Worm (Caenorhabditis elegans) whole organism, young adult: Measurements from ENCODE around the gene dhhc-4.

Source experiments
- B0019.2 ChIP-seq: fragments of 200-800 bp; sonication (Bioruptor generic); conservative IDR thresholded peaks from 2 replicates; pipeline ENCODE4 v1.3.6; 2022; ENCODE audit warnings: missing genetic modification reagents, missing genetic modification characterization, missing compliant biosample characterization
- B0261.1 ChIP-seq: sonication (generic microtip); optimal IDR thresholded peaks from 2 replicates; lab custom pipeline; 2016; ENCODE audit warnings: mild to moderate bottlenecking, missing genetic modification characterization, moderate library complexity, missing compliant biosample characterization
- B0336.3 ChIP-seq: fragments of 200-800 bp; sonication (Bioruptor generic); IDR thresholded peaks from 2 replicates; pipeline ENCODE4 v1.3.6; 2022; ENCODE audit warnings: missing genetic modification characterization, missing compliant biosample characterization
- F10E7.11 ChIP-seq: sonication (generic microtip); optimal IDR thresholded peaks from 2 replicates; lab custom pipeline; 2017; ENCODE audit warnings: mild to moderate bottlenecking, missing genetic modification characterization, moderate library complexity, missing compliant biosample characterization
- F33H1.4 ChIP-seq: fragments of 200-800 bp; sonication (Bioruptor generic); IDR thresholded peaks from 2 replicates; pipeline ENCODE4 v1.3.6; 2022; ENCODE audit warnings: missing genetic modification reagents, missing genetic modification characterization, missing compliant biosample characterization
- F49E8.2 ChIP-seq: sonication (generic microtip); optimal IDR thresholded peaks from 3 replicates; lab custom pipeline; 2017; ENCODE audit warnings: missing genetic modification characterization, mild to moderate bottlenecking, missing compliant biosample characterization, antibody characterized with exemption, moderate library complexity; ENCODE audit not compliant: insufficient read depth
- K11D2.4 ChIP-seq: fragments of 200-800 bp; sonication (Bioruptor generic); IDR thresholded peaks from 2 replicates; pipeline ENCODE4 v1.3.6; 2022; ENCODE audit warnings: missing genetic modification reagents, missing genetic modification characterization, missing compliant biosample characterization
- T07F8.4 ChIP-seq: sonication (generic microtip); optimal IDR thresholded peaks from 2 replicates; lab custom pipeline; 2016; ENCODE audit warnings: mild to moderate bottlenecking, missing genetic modification characterization, moderate library complexity, missing compliant biosample characterization
- Y56A3A.18 ChIP-seq: fragments of 200-800 bp; sonication (Bioruptor generic); IDR thresholded peaks from 2 replicates; pipeline ENCODE4 v1.3.6; 2022; ENCODE audit warnings: missing genetic modification reagents, missing genetic modification characterization, missing compliant biosample characterization
- ZK185.1 ChIP-seq: sonication (generic microtip); optimal IDR thresholded peaks from 2 replicates; lab custom pipeline; 2016; ENCODE audit warnings: mild to moderate bottlenecking, missing genetic modification characterization, missing compliant biosample characterization; ENCODE audit not compliant: poor library complexity, severe bottlenecking
- akir-1 ChIP-seq: fragments of 200-800 bp; sonication (Bioruptor generic); optimal IDR thresholded peaks from 2 replicates; lab custom pipeline; 2018; ENCODE audit warnings: mild to moderate bottlenecking, missing genetic modification characterization, moderate library complexity, missing compliant biosample characterization
- aptf-3 ChIP-seq: fragments of 200-800 bp; sonication (Bioruptor generic); IDR thresholded peaks from 2 replicates; pipeline ENCODE4 v1.3.6; 2022; ENCODE audit warnings: missing genetic modification characterization, missing compliant biosample characterization
- atf-7 ChIP-seq: sonication (generic microtip); optimal IDR thresholded peaks from 2 replicates; lab custom pipeline; 2017; ENCODE audit warnings: mild to moderate bottlenecking, missing genetic modification characterization, missing compliant biosample characterization
- bed-1 ChIP-seq: fragments of 200-800 bp; sonication (Bioruptor generic); IDR thresholded peaks from 2 replicates; pipeline ENCODE4 v1.3.6; 2022; ENCODE audit warnings: missing genetic modification reagents, missing genetic modification characterization, missing compliant biosample characterization
- cebp-1 ChIP-seq, 2 experiments: fragments of 200-800 bp in 1 of 2; sonication (Bioruptor generic) in 1 of 2; sonication (generic microtip) in 1 of 2; IDR thresholded peaks in 1 of 2; optimal IDR thresholded peaks in 1 of 2; 2 replicates each; pipeline versions ENCODE4 v1.3.6 to Lab custom; 2017 to 2022; ENCODE audit warnings: missing compliant biosample characterization in 2 of 2, missing genetic modification characterization in 2 of 2, mild to moderate bottlenecking in 1 of 2, missing genetic modification reagents in 1 of 2, moderate library complexity in 1 of 2
- dpl-1 ChIP-seq: fragments of 150-350 bp; optimal IDR thresholded peaks from 2 replicates; lab custom pipeline; 2014; ENCODE audit warnings: missing biosample characterization, missing genetic modification reagents, missing genetic modification characterization
- efl-1 ChIP-seq: fragments of 150-350 bp; optimal IDR thresholded peaks from 2 replicates; lab custom pipeline; 2014; ENCODE audit warnings: missing biosample characterization, missing genetic modification reagents, missing genetic modification characterization
- hrde-1 ChIP-seq: sonication (generic microtip); optimal IDR thresholded peaks from 2 replicates; lab custom pipeline; 2016; ENCODE audit warnings: missing genetic modification characterization, mild to moderate bottlenecking, missing compliant biosample characterization, moderate library complexity, missing genotype, missing genetic modification reagents, borderline replicate concordance
- lag-1 ChIP-seq: fragments of 200-800 bp; sonication (Bioruptor generic); IDR thresholded peaks from 2 replicates; pipeline ENCODE4 v1.3.6; 2022; ENCODE audit warnings: missing genetic modification reagents, missing genetic modification characterization, missing compliant biosample characterization
- lin-26 ChIP-seq: fragments of 200-800 bp; sonication (Bioruptor generic); IDR thresholded peaks from 2 replicates; pipeline ENCODE4 v1.3.6; 2022; ENCODE audit warnings: missing genetic modification reagents, missing genetic modification characterization, missing compliant biosample characterization
- lin-54 ChIP-seq: fragments of 200-800 bp; sonication (Bioruptor generic); optimal IDR thresholded peaks from 2 replicates; lab custom pipeline; 2018; ENCODE audit warnings: mild to moderate bottlenecking, missing genetic modification characterization, missing compliant biosample characterization
- madf-10 ChIP-seq: sonication (generic microtip); optimal IDR thresholded peaks from 2 replicates; lab custom pipeline; 2016; ENCODE audit warnings: mild to moderate bottlenecking, missing genetic modification characterization, missing compliant biosample characterization
- madf-8 ChIP-seq: fragments of 200-800 bp; sonication (Bioruptor generic); conservative IDR thresholded peaks from 2 replicates; pipeline ENCODE4 v1.3.6; 2022; ENCODE audit warnings: missing genetic modification reagents, missing genetic modification characterization, missing compliant biosample characterization
- mel-28 ChIP-seq: sonication (generic microtip); optimal IDR thresholded peaks from 2 replicates; lab custom pipeline; 2016; ENCODE audit warnings: borderline replicate concordance, mild to moderate bottlenecking, missing genetic modification characterization, missing compliant biosample characterization
- mes-4 ChIP-seq: sonication (generic microtip); optimal IDR thresholded peaks from 2 replicates; lab custom pipeline; 2016; ENCODE audit warnings: missing genotype, missing genetic modification characterization, missing compliant biosample characterization
- mxl-1 ChIP-seq: sonication (generic microtip); optimal IDR thresholded peaks from 2 replicates; lab custom pipeline; 2016; ENCODE audit warnings: missing genetic modification characterization, missing compliant biosample characterization
- nhr-80 ChIP-seq: sonication (generic microtip); optimal IDR thresholded peaks from 2 replicates; lab custom pipeline; 2016; ENCODE audit warnings: missing genetic modification characterization, missing compliant biosample characterization
- pbrm-1 ChIP-seq: fragments of 200-800 bp; sonication (Bioruptor generic); IDR thresholded peaks from 2 replicates; pipeline ENCODE4 v1.3.6; 2022; ENCODE audit warnings: missing genetic modification reagents, missing genetic modification characterization, missing compliant biosample characterization
- pha-4 ChIP-seq: fragments of 150-350 bp; sonication (generic microtip); optimal IDR thresholded peaks from 2 replicates; lab custom pipeline; 2014; ENCODE audit warnings: missing biosample characterization, missing genetic modification reagents, missing genetic modification characterization
- sdz-38 ChIP-seq: sonication (generic microtip); optimal IDR thresholded peaks from 2 replicates; lab custom pipeline; 2016; ENCODE audit warnings: missing genotype, missing genetic modification characterization, missing compliant biosample characterization
- sea-2 ChIP-seq: fragments of 200-800 bp; sonication (Bioruptor generic); IDR thresholded peaks from 2 replicates; pipeline ENCODE4 v1.3.6; 2022; ENCODE audit warnings: missing genetic modification characterization, missing compliant biosample characterization
- snpc-1.3 ChIP-seq: sonication (generic microtip); optimal IDR thresholded peaks from 2 replicates; lab custom pipeline; 2017; ENCODE audit warnings: missing genetic modification characterization, mild to moderate bottlenecking, missing compliant biosample characterization, antibody characterized with exemption, moderate library complexity, missing genotype, missing genetic modification reagents; ENCODE audit not compliant: insufficient read depth
- somi-1 ChIP-seq: fragments of 200-800 bp; sonication (Bioruptor generic); optimal IDR thresholded peaks from 2 replicates; lab custom pipeline; 2018; ENCODE audit warnings: mild to moderate bottlenecking, missing genetic modification characterization, missing compliant biosample characterization
- zfh-2 ChIP-seq: fragments of 200-800 bp; sonication (Bioruptor generic); conservative IDR thresholded peaks from 2 replicates; pipeline ENCODE4 v1.3.6; 2022; ENCODE audit warnings: missing genetic modification reagents, missing genetic modification characterization, missing compliant biosample characterization
- ztf-3 ChIP-seq: fragments of 200-800 bp; sonication (Bioruptor generic); optimal IDR thresholded peaks from 2 replicates; lab custom pipeline; 2018; ENCODE audit warnings: mild to moderate bottlenecking, missing genetic modification characterization, missing compliant biosample characterization

dhhc-4 gene

ce11 chrIII:9867780-9868503 lies at the start of gene dhhc-4 (continued):
- TF ChIP-seq aptf-3 (GFP tag; lab: Robert Waterston, UW) = no peak
- TF ChIP-seq akir-1 (GFP tag; lab: Kevin White, UChicago) = no peak
- peak; percentile 88 for TF ChIP-seq ZK185.1
- TF ChIP-seq hrde-1 = no peak
- no peak for TF ChIP-seq B0261.1 (tag; lab: Kevin White, UChicago)
- no peak for TF ChIP-seq pbrm-1 (GFP tag; lab: Robert Waterston, UW)
- peak; percentile 9 for TF ChIP-seq T07F8.4 (tag; lab: Kevin White, UChicago)
- TF ChIP-seq zfh-2 = no peak
- TF ChIP-seq sdz-38 (tag; lab: Kevin White, UChicago) = no peak
- no peak for TF ChIP-seq snpc-1.3 (tag; lab: Kevin White, UChicago)
- no peak for TF ChIP-seq cebp-1 (GFP tag; IDR thresholded peaks at IDR 0.05; lab: Robert Waterston, UW)
- TF ChIP-seq cebp-1 (tag; optimal IDR thresholded peaks at IDR 0.05; lab: Kevin White, UChicago) = no peak
- TF ChIP-seq lin-54 = no peak
- TF ChIP-seq dpl-1 (GFP tag; lab: Kevin White, UChicago) = peak; percentile 59
- TF ChIP-seq ztf-3 (GFP tag; lab: Kevin White, UChicago) = no peak
- TF ChIP-seq lag-1 = no peak
- TF ChIP-seq B0019.2 (GFP tag; lab: Robert Waterston, UW) = no peak
- no peak for TF ChIP-seq sea-2 (GFP tag; lab: Robert Waterston, UW)
- no peak for TF ChIP-seq B0336.3
- TF ChIP-seq mes-4 = no peak
- TF ChIP-seq mxl-1 (tag; lab: Kevin White, UChicago) = no peak
- TF ChIP-seq madf-8 = peak; percentile 37; the same call in 1 of the 2 replicates
- TF ChIP-seq F33H1.4 = peak; percentile 53
- no peak for TF ChIP-seq nhr-80 (tag; lab: Kevin White, UChicago)
- no peak for TF ChIP-seq somi-1 (GFP tag; lab: Kevin White, UChicago)
- TF ChIP-seq mel-28 (tag; lab: Kevin White, UChicago) = no peak
- no peak for TF ChIP-seq pha-4 (tag; lab: Kevin White, UChicago)
- TF ChIP-seq lin-26 (GFP tag; lab: Robert Waterston, UW) = no peak
- peak; percentile 53 for TF ChIP-seq efl-1 (GFP tag; lab: Kevin White, UChicago)
- TF ChIP-seq bed-1 (GFP tag; lab: Robert Waterston, UW) = no peak
- no peak for TF ChIP-seq F10E7.11 (tag; lab: Kevin White, UChicago)
- peak; percentile 58; the same call in 1 of the 2 replicates for TF ChIP-seq K11D2.4

- peak; percentile 69 for TF ChIP-seq nhr-80 (tag; lab: Kevin White, UChicago)
- TF ChIP-seq madf-10 (tag; lab: Kevin White, UChicago) = no peak
- TF ChIP-seq cebp-1 (GFP tag; IDR thresholded peaks at IDR 0.05; lab: Robert Waterston, UW) = peak; percentile 95
- TF ChIP-seq cebp-1 (tag; optimal IDR thresholded peaks at IDR 0.05; lab: Kevin White, UChicago) = peak; percentile 95
- no peak for TF ChIP-seq F10E7.11 (tag; lab: Kevin White, UChicago)
- TF ChIP-seq atf-7 (tag; lab: Kevin White, UChicago) = no peak
- TF ChIP-seq, all 124 proteins: peak for 2
These were observed 46.1 kb upstream of the dhhc-4 start, which contains the start of gene cbp-3 for ce11 chrIII:9913722-9914121. cbp-3 (plus strand) TSS chrIII:9913993.

- TF ChIP-seq F10E7.11 (tag; lab: Kevin White, UChicago) (no peak), F49E8.2 (no peak), nhr-80 (tag; lab: Kevin White, UChicago) (peak; percentile 37), Y56A3A.18 (GFP tag; lab: Robert Waterston, UW) (no peak)
These were observed 45.4 kb upstream of the dhhc-4 start for ce11 chrIII:9912998-9913397.
